Fruit fly (Drosophila melanogaster) whole organism: Measurements from ENCODE around the gene Nnk.

ENCODE experiments used
- EcR ChIP-seq, 2 experiments: fragments of >200 bp; optimal IDR thresholded peaks; 2 replicates each; lab custom pipeline; 2017; ENCODE audit warnings: missing biosample characterization in 2 of 2, missing genetic modification characterization in 2 of 2, missing genetic modification reagents in 2 of 2
- pan ChIP-seq: fragments of >200 bp; optimal IDR thresholded peaks from 2 replicates; lab custom pipeline; 2017

DNA sequence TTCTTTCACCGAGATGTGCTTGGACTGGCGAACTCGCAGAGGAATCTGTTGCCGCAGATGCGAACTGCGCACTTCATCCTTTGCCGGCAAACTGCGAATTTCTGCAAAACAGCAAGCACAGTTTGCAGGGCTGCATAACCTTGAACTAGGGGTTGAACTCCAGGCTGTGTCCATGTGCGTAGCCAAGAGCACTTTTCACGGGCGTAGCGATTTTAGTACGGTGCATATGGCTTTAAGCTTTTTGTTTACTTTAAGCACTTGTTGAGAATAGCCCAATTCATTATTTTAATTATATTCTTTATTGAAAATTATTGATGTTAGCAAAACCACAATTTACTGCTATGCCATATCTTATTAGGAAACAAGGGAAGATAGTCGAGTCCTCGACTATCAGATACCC is 3.8 kb downstream of the Nnk start, which contains the start of gene CG17803:
- no peak for TF ChIP-seq EcR (GFP tag; optimal IDR thresholded peaks at IDR 0.05; lab: Kevin White, UChicago)
- no peak for TF ChIP-seq pan (lab: Kevin White, UChicago)
